Worm (Caenorhabditis elegans) whole organism, L4 larva: ENCODE measurements around the gene srx-47.

Experiments
- F10B5.3 ChIP-seq: sonication (generic microtip); optimal IDR thresholded peaks from 2 replicates; lab custom pipeline; 2016; ENCODE audit warnings: mild to moderate bottlenecking, missing genetic modification characterization, missing compliant biosample characterization
- F49E8.2 ChIP-seq: sonication (generic microtip); optimal IDR thresholded peaks from 2 replicates; lab custom pipeline; 2016; ENCODE audit warnings: missing compliant biosample characterization, mild to moderate bottlenecking, missing genetic modification characterization, borderline replicate concordance
- R02D3.7 ChIP-seq: fragments of 150-350 bp; sonication (generic microtip); optimal IDR thresholded peaks from 3 replicates; lab custom pipeline; 2014; ENCODE audit warnings: missing biosample characterization, missing genetic modification characterization
- T26A8.4 ChIP-seq: fragments of 200-800 bp; sonication (Bioruptor generic); IDR thresholded peaks from 2 replicates; pipeline ENCODE4 v1.3.6; 2022; ENCODE audit warnings: missing genetic modification characterization, missing compliant biosample characterization
- ZK337.2 ChIP-seq: fragments of 200-800 bp; sonication (Bioruptor generic); IDR thresholded peaks from 2 replicates; pipeline ENCODE4 v1.3.6; 2022; ENCODE audit warnings: missing genetic modification reagents, missing genetic modification characterization, missing compliant biosample characterization
- aly-2 ChIP-seq: sonication (generic microtip); optimal IDR thresholded peaks from 2 replicates; lab custom pipeline; 2018; ENCODE audit warnings: missing biosample characterization, missing genetic modification characterization
- ama-1 ChIP-seq: fragments of 150-350 bp; optimal IDR thresholded peaks from 2 replicates; lab custom pipeline; 2014; ENCODE audit warnings: inconsistent platforms, mixed read lengths
- arid-1 ChIP-seq: fragments of 200-800 bp; sonication (Bioruptor generic); conservative IDR thresholded peaks from 2 replicates; pipeline ENCODE4 v1.3.6; 2022; ENCODE audit warnings: missing genetic modification reagents, missing genetic modification characterization, missing compliant biosample characterization
- ceh-20 ChIP-seq: fragments of 200-800 bp; sonication (Bioruptor generic); IDR thresholded peaks from 2 replicates; pipeline ENCODE4 v1.3.6; 2022; ENCODE audit warnings: missing genetic modification reagents, missing genetic modification characterization, missing compliant biosample characterization
- ceh-32 ChIP-seq: sonication (generic microtip); optimal IDR thresholded peaks from 2 replicates; lab custom pipeline; 2016; ENCODE audit warnings: mild to moderate bottlenecking, missing genetic modification characterization, missing compliant biosample characterization; ENCODE audit not compliant: poor library complexity
- ceh-62 ChIP-seq: sonication (generic microtip); optimal IDR thresholded peaks from 2 replicates; lab custom pipeline; 2017; ENCODE audit warnings: missing biosample characterization, missing genetic modification characterization
- ceh-82 ChIP-seq: sonication (generic microtip); optimal IDR thresholded peaks from 2 replicates; lab custom pipeline; 2017; ENCODE audit warnings: missing biosample characterization, missing genetic modification characterization
- ces-1 ChIP-seq: fragments of 150-350 bp; sonication (generic microtip); optimal IDR thresholded peaks from 4 replicates; lab custom pipeline; 2014; ENCODE audit warnings: missing biosample characterization, missing genetic modification reagents, missing genetic modification characterization
- ctbp-1 ChIP-seq: fragments of 200-800 bp; sonication (Bioruptor generic); IDR thresholded peaks from 2 replicates; pipeline ENCODE4 v1.3.6; 2022; ENCODE audit warnings: missing genetic modification reagents, missing genetic modification characterization, missing compliant biosample characterization
- daf-16 ChIP-seq, 3 experiments: sonication (generic microtip); optimal IDR thresholded peaks; 2 replicates each; lab custom pipeline; 2016 to 2017; ENCODE audit warnings: missing genetic modification characterization in 3 of 3, missing genetic modification reagents in 3 of 3, mild to moderate bottlenecking in 2 of 3, missing compliant biosample characterization in 2 of 3, missing biosample characterization in 1 of 3, moderate library complexity in 1 of 3
- dmd-6 ChIP-seq: fragments of 200-800 bp; sonication (Bioruptor generic); IDR thresholded peaks from 2 replicates; pipeline ENCODE4 v1.3.6; 2022; ENCODE audit warnings: missing genetic modification reagents, missing genetic modification characterization, missing compliant biosample characterization
- dmd-8 ChIP-seq: fragments of 200-800 bp; sonication (Bioruptor generic); IDR thresholded peaks from 2 replicates; pipeline ENCODE4 v1.3.6; 2022; ENCODE audit warnings: missing genetic modification characterization, missing compliant biosample characterization
- dve-1 ChIP-seq: sonication (generic microtip); optimal IDR thresholded peaks from 2 replicates; lab custom pipeline; 2017; ENCODE audit warnings: antibody characterized with exemption, mild to moderate bottlenecking, missing genetic modification characterization, missing compliant biosample characterization; ENCODE audit not compliant: insufficient read depth
- gei-8 ChIP-seq: fragments of 200-800 bp; sonication (Bioruptor generic); optimal IDR thresholded peaks from 2 replicates; lab custom pipeline; 2018; ENCODE audit warnings: mild to moderate bottlenecking, missing genetic modification characterization, missing compliant biosample characterization
- hif-1 ChIP-seq, 2 experiments: sonication (generic microtip); optimal IDR thresholded peaks; 2 replicates each; lab custom pipeline; 2016 to 2017; ENCODE audit warnings: missing compliant biosample characterization in 2 of 2, missing genetic modification characterization in 2 of 2, missing genetic modification reagents in 2 of 2, missing genotype in 2 of 2, mild to moderate bottlenecking in 1 of 2
- hlh-11 ChIP-seq: fragments of 200-800 bp; sonication (Bioruptor generic); optimal IDR thresholded peaks from 2 replicates; lab custom pipeline; 2018; ENCODE audit warnings: mild to moderate bottlenecking, missing genetic modification characterization, missing compliant biosample characterization
- hlh-30 ChIP-seq: sonication (generic microtip); optimal IDR thresholded peaks from 2 replicates; lab custom pipeline; 2017; ENCODE audit warnings: antibody characterized with exemption, mild to moderate bottlenecking, missing genetic modification characterization, missing compliant biosample characterization; ENCODE audit not compliant: insufficient read depth
- lin-1 ChIP-seq: fragments of 200-800 bp; sonication (Bioruptor generic); IDR thresholded peaks from 2 replicates; pipeline ENCODE4 v1.3.6; 2022; ENCODE audit warnings: missing genetic modification reagents, missing genetic modification characterization, missing compliant biosample characterization
- lin-13 ChIP-seq: fragments of 150-350 bp; optimal IDR thresholded peaks from 2 replicates; lab custom pipeline; 2014; ENCODE audit warnings: missing biosample characterization, missing genetic modification reagents, missing genetic modification characterization
- lin-15B ChIP-seq: fragments of 150-350 bp; sonication (generic microtip); optimal IDR thresholded peaks from 3 replicates; lab custom pipeline; 2014; ENCODE audit warnings: missing biosample characterization, missing genetic modification characterization
- lin-29 ChIP-seq: fragments of 200-800 bp; sonication (Bioruptor generic); IDR thresholded peaks from 2 replicates; pipeline ENCODE4 v1.3.6; 2022; ENCODE audit warnings: missing genetic modification reagents, missing genetic modification characterization, missing compliant biosample characterization
- lin-38 ChIP-seq: fragments of 200-800 bp; sonication (Bioruptor generic); IDR thresholded peaks from 2 replicates; pipeline ENCODE4 v1.3.6; 2022; ENCODE audit warnings: missing genetic modification reagents, missing genetic modification characterization, missing compliant biosample characterization
- lin-39 ChIP-seq: fragments of 150-350 bp; optimal IDR thresholded peaks from 2 replicates; lab custom pipeline; 2014; ENCODE audit warnings: missing biosample characterization, missing genetic modification reagents, missing genetic modification characterization
- lir-3 ChIP-seq: sonication (generic microtip); optimal IDR thresholded peaks from 2 replicates; lab custom pipeline; 2016; ENCODE audit warnings: mild to moderate bottlenecking, missing genetic modification characterization, missing compliant biosample characterization
- madf-5 ChIP-seq, 2 experiments: fragments of 200-800 bp; sonication (Bioruptor generic); IDR thresholded peaks; 2 replicates each; pipeline ENCODE4 v1.3.6; 2022; ENCODE audit warnings: missing compliant biosample characterization in 2 of 2, missing genetic modification characterization in 2 of 2
- mep-1 ChIP-seq: fragments of 150-350 bp; sonication (generic microtip); optimal IDR thresholded peaks from 3 replicates; lab custom pipeline; 2014; ENCODE audit warnings: missing biosample characterization, missing genetic modification characterization
- nhr-10 ChIP-seq: fragments of 150-350 bp; optimal IDR thresholded peaks from 2 replicates; lab custom pipeline; 2014; ENCODE audit warnings: missing biosample characterization, missing genetic modification characterization
- nhr-102 ChIP-seq: sonication (generic microtip); optimal IDR thresholded peaks from 2 replicates; lab custom pipeline; 2016; ENCODE audit warnings: mild to moderate bottlenecking, missing genetic modification characterization, moderate library complexity, missing compliant biosample characterization
- nhr-111 ChIP-seq: fragments of 200-800 bp; sonication (Bioruptor generic); optimal IDR thresholded peaks from 2 replicates; lab custom pipeline; 2018; ENCODE audit warnings: mild to moderate bottlenecking, missing genetic modification characterization, missing compliant biosample characterization
- nhr-237 ChIP-seq: sonication (generic microtip); optimal IDR thresholded peaks from 2 replicates; lab custom pipeline; 2017; ENCODE audit warnings: missing biosample characterization, missing genetic modification characterization
- nhr-28 ChIP-seq: fragments of 150-350 bp; optimal IDR thresholded peaks from 2 replicates; lab custom pipeline; 2014; ENCODE audit warnings: missing biosample characterization, missing genetic modification characterization
- nhr-41 ChIP-seq: fragments of 200-800 bp; sonication (Bioruptor generic); IDR thresholded peaks from 2 replicates; pipeline ENCODE4 v1.3.6; 2022; ENCODE audit warnings: missing genetic modification reagents, missing genetic modification characterization, missing compliant biosample characterization
- nhr-6 ChIP-seq: fragments of 150-350 bp; optimal IDR thresholded peaks from 2 replicates; lab custom pipeline; 2014; ENCODE audit warnings: missing biosample characterization, missing genetic modification characterization
- nhr-76 ChIP-seq: fragments of 150-350 bp; optimal IDR thresholded peaks from 2 replicates; lab custom pipeline; 2014; ENCODE audit warnings: missing biosample characterization, missing genetic modification characterization
- nhr-77 ChIP-seq: fragments of 150-350 bp; optimal IDR thresholded peaks from 2 replicates; lab custom pipeline; 2014; ENCODE audit warnings: missing biosample characterization, missing genetic modification characterization
- pha-4 ChIP-seq, 2 experiments: fragments of 150-350 bp in 1 of 2; fragments of 200-800 bp in 1 of 2; sonication (Bioruptor generic) in 1 of 2; IDR thresholded peaks in 1 of 2; optimal IDR thresholded peaks in 1 of 2; 2 replicates each; pipeline versions ENCODE4 v1.3.6 to Lab custom; 2014 to 2022; ENCODE audit warnings: missing genetic modification characterization in 2 of 2, missing genetic modification reagents in 2 of 2, missing biosample characterization in 1 of 2, missing compliant biosample characterization in 1 of 2
- pqm-1 ChIP-seq: sonication (generic microtip); optimal IDR thresholded peaks from 2 replicates; lab custom pipeline; 2017; ENCODE audit warnings: missing biosample characterization, missing genetic modification characterization
- set-16 ChIP-seq: fragments of 200-800 bp; sonication (Bioruptor generic); IDR thresholded peaks from 2 replicates; pipeline ENCODE4 v1.3.6; 2022; ENCODE audit warnings: missing genetic modification reagents, missing genetic modification characterization, missing compliant biosample characterization
- spr-1 ChIP-seq: sonication (generic microtip); optimal IDR thresholded peaks from 2 replicates; lab custom pipeline; 2016; ENCODE audit warnings: mild to moderate bottlenecking, missing genetic modification characterization, missing compliant biosample characterization
- tra-1 ChIP-seq: fragments of 200-800 bp; sonication (Bioruptor generic); IDR thresholded peaks from 2 replicates; pipeline ENCODE4 v1.3.6; 2022; ENCODE audit warnings: missing genetic modification reagents, missing genetic modification characterization, missing compliant biosample characterization
- unc-130 ChIP-seq: sonication (generic microtip); optimal IDR thresholded peaks from 2 replicates; lab custom pipeline; 2016; ENCODE audit warnings: missing genetic modification reagents, missing genetic modification characterization, missing compliant biosample characterization
- unc-62 ChIP-seq, 3 experiments: fragments of 150-350 bp in 1 of 3; sonication (generic microtip); optimal IDR thresholded peaks in 2 of 3; peaks in 1 of 3; 1 replicate in 1 of 3; 2 replicates in 2 of 3; lab custom pipeline; 2014 to 2017; ENCODE audit warnings: missing biosample characterization in 3 of 3, missing genetic modification characterization in 3 of 3, missing genetic modification reagents in 3 of 3, missing genotype in 1 of 3
- vab-7 ChIP-seq: fragments of 200-800 bp; sonication (Bioruptor generic); IDR thresholded peaks from 2 replicates; pipeline ENCODE4 v1.3.6; 2022; ENCODE audit warnings: missing genetic modification reagents, missing genetic modification characterization, missing compliant biosample characterization
- zfp-2 ChIP-seq: sonication (generic microtip); optimal IDR thresholded peaks from 2 replicates; lab custom pipeline; 2016; ENCODE audit warnings: mild to moderate bottlenecking, missing genetic modification characterization, missing compliant biosample characterization
- zip-11 ChIP-seq: fragments of 200-800 bp; sonication (Bioruptor generic); IDR thresholded peaks from 2 replicates; pipeline ENCODE4 v1.3.6; 2022; ENCODE audit warnings: missing genetic modification characterization, missing compliant biosample characterization
- zip-2 ChIP-seq: fragments of 150-350 bp; optimal IDR thresholded peaks from 2 replicates; lab custom pipeline; 2014; ENCODE audit warnings: missing biosample characterization, missing genetic modification characterization

srx-47 gene

DNA sequence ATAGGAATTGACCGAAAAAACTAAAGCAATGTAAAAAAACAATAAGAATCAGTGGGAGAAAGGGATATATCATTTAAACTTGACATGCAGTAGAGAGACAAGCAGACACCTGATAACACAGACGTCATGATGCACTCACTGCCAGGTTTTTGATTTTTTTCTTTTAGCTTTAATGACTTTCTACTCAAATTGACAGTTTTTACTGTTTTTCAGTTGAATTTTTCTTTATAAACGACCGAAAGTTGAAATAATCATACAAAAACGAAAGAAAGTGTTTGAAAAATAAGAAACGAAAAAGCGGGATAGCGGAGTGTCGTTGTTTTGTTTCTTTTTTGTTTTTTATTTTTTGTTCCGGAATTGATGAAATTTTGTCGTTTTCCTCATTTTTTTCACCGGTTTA lies 15.6 kb upstream of the srx-47 start, which contains the start of gene ucp-4:
TSS of gene ucp-4 (plus strand) at position 83 of the 400 bp plus-strand sequence.
- TF ChIP-seq zfp-2 (tag; lab: Kevin White, UChicago) (no peak), nhr-111 (GFP tag; lab: Kevin White, UChicago) (no peak), lin-1 (no peak), pqm-1 (tag; lab: Kevin White, UChicago) (no peak), unc-62 (GFP tag; optimal IDR thresholded peaks at IDR 0.05 in 1 of 2; lab: Kevin White, UChicago) (peak in 1 of 2 experiments; percentile 30), unc-62 (tag; optimal IDR thresholded peaks at IDR 0.05; lab: Kevin White, UChicago) (no peak), hlh-30 (tag; lab: Kevin White, UChicago) (peak; percentile 14), arid-1 (GFP tag; lab: Robert Waterston, UW) (no peak), ceh-32 (no peak), hif-1 (tag; optimal IDR thresholded peaks at IDR 0.05; lab: Kevin White, UChicago) (no peak), unc-130 (GFP tag; lab: Kevin White, UChicago) (no peak), pha-4 (GFP tag; IDR thresholded peaks at IDR 0.05; lab: Robert Waterston, UW) (no peak), pha-4 (tag; optimal IDR thresholded peaks at IDR 0.05; lab: Kevin White, UChicago) (no peak), nhr-76 (tag; lab: Kevin White, UChicago) (no peak), lin-15B (no peak), lin-39 (no peak), F10B5.3 (tag; lab: Kevin White, UChicago) (no peak), ces-1 (GFP tag; lab: Kevin White, UChicago) (no peak), lin-29 (GFP tag; lab: Robert Waterston, UW) (no peak), lin-38 (no peak), nhr-6 (tag; lab: Kevin White, UChicago) (no peak), nhr-41 (GFP tag; lab: Robert Waterston, UW) (no peak), dmd-6 (GFP tag; lab: Robert Waterston, UW) (peak; percentile 75), dve-1 (peak; percentile 8), R02D3.7 (tag; lab: Kevin White, UChicago) (no peak), ceh-82 (tag; lab: Kevin White, UChicago) (no peak), nhr-28 (tag; lab: Kevin White, UChicago) (peak; percentile 4), set-16 (GFP tag; lab: Robert Waterston, UW) (no peak), spr-1 (no peak), nhr-102 (tag; lab: Kevin White, UChicago) (no peak), ama-1 (lab: Kevin White, UChicago) (no peak), T26A8.4 (GFP tag; lab: Robert Waterston, UW) (no peak), ZK337.2 (GFP tag; lab: Robert Waterston, UW) (no peak), zip-2 (tag; lab: Kevin White, UChicago) (no peak), gei-8 (GFP tag; lab: Kevin White, UChicago) (no peak), nhr-237 (no peak), aly-2 (tag; lab: Kevin White, UChicago) (no peak), zip-11 (GFP tag; lab: Robert Waterston, UW) (no peak), nhr-10 (tag; lab: Kevin White, UChicago) (no peak), lir-3 (tag; lab: Kevin White, UChicago) (no peak), hlh-11 (tag; lab: Kevin White, UChicago) (peak; percentile 29), lin-13 (GFP tag; lab: Kevin White, UChicago) (no peak), dmd-8 (no peak), daf-16 (GFP tag; optimal IDR thresholded peaks at IDR 0.05; lab: Kevin White, UChicago) (no peak), daf-16 (tag; optimal IDR thresholded peaks at IDR 0.05; lab: Kevin White, UChicago) (peak; percentile 20), tra-1 (GFP tag; lab: Robert Waterston, UW) (0 out of 2 replicates have a peak, but pooled peaks have one; percentile 35), madf-5 (GFP tag; IDR thresholded peaks at IDR 0.05; lab: Robert Waterston, UW) (no peak), mep-1 (no peak), nhr-77 (tag; lab: Kevin White, UChicago) (no peak), F49E8.2 (tag; lab: Kevin White, UChicago) (no peak), vab-7 (no peak), ceh-20 (GFP tag; lab: Robert Waterston, UW) (peak; percentile 62; the same call in 1 of the 2 replicates), ctbp-1 (GFP tag; lab: Robert Waterston, UW) (no peak), ceh-62 (no peak)
